Worm (Caenorhabditis elegans) whole organism, midembryonic: ENCODE data around the gene Y2H9A.4.

Experiments used
- T22C8.4 ChIP-seq: fragments of 200-800 bp; sonication (Bioruptor generic); IDR thresholded peaks from 2 replicates; pipeline ENCODE4 v1.3.6; 2022; ENCODE audit warnings: missing genetic modification characterization, missing compliant biosample characterization
- flt-1 ChIP-seq: fragments of 200-800 bp; sonication (Bioruptor generic); IDR thresholded peaks from 2 replicates; pipeline ENCODE4 v1.3.6; 2022; ENCODE audit warnings: missing genetic modification characterization, missing compliant biosample characterization
- klf-2 ChIP-seq: fragments of 200-800 bp; sonication (Bioruptor generic); conservative IDR thresholded peaks from 2 replicates; pipeline ENCODE4 v1.3.6; 2022; ENCODE audit warnings: missing genetic modification reagents, missing genetic modification characterization, missing compliant biosample characterization
- med-1 ChIP-seq: sonication (generic microtip); optimal IDR thresholded peaks from 2 replicates; lab custom pipeline; 2017; ENCODE audit warnings: missing genetic modification characterization, mild to moderate bottlenecking, missing compliant biosample characterization, antibody characterized with exemption, missing genetic modification reagents; ENCODE audit not compliant: insufficient read depth
- ref-1 ChIP-seq: fragments of 200-800 bp; sonication (Bioruptor generic); conservative IDR thresholded peaks from 2 replicates; pipeline ENCODE4 v1.3.6; 2022; ENCODE audit warnings: missing genetic modification reagents, missing genetic modification characterization, missing compliant biosample characterization
- ztf-23 ChIP-seq: fragments of 200-800 bp; sonication (Bioruptor generic); IDR thresholded peaks from 2 replicates; pipeline ENCODE4 v1.3.6; 2022; ENCODE audit warnings: missing genetic modification reagents, missing genetic modification characterization, missing compliant biosample characterization
- ztf-29 ChIP-seq: fragments of 200-800 bp; sonication (Bioruptor generic); IDR thresholded peaks from 2 replicates; pipeline ENCODE4 v1.3.6; 2022; ENCODE audit warnings: missing genetic modification reagents, missing genetic modification characterization, missing compliant biosample characterization

- TF ChIP-seq ztf-29 (GFP tag; lab: Robert Waterston, UW) (no peak), ztf-23 (GFP tag; lab: Robert Waterston, UW) (no peak), klf-2 (GFP tag; lab: Robert Waterston, UW) (no peak), ref-1 (GFP tag; lab: Robert Waterston, UW) (no peak), flt-1 (GFP tag; lab: Robert Waterston, UW) (no peak), T22C8.4 (GFP tag; lab: Robert Waterston, UW) (no peak), med-1 (no peak)
These were observed 31.1 kb upstream of the Y2H9A.4 start, which contains the start of gene cut-2 for ce11 chrV:13414585-13414984.
